Worm (Caenorhabditis elegans) whole organism, dauer: Measurements from ENCODE around the gene vab-3.

Experiments
- unc-62 ChIP-seq: sonication (generic microtip); optimal IDR thresholded peaks from 2 replicates; lab custom pipeline; 2017; ENCODE audit warnings: missing biosample characterization, missing genetic modification reagents, missing genetic modification characterization

The vab-3 gene

ce11 chrX:10503393-10503792 is 3.7 kb downstream of the vab-3 start:
- TF ChIP-seq unc-62 = no peak

- no peak for TF ChIP-seq unc-62
Observed at ce11 chrX:10505193-10505592, 5.5 kb downstream of the vab-3 start.

ce11 chrX:10507971-10508370 is 8.3 kb downstream of the vab-3 start:
- TF ChIP-seq unc-62 = no peak

DNA sequence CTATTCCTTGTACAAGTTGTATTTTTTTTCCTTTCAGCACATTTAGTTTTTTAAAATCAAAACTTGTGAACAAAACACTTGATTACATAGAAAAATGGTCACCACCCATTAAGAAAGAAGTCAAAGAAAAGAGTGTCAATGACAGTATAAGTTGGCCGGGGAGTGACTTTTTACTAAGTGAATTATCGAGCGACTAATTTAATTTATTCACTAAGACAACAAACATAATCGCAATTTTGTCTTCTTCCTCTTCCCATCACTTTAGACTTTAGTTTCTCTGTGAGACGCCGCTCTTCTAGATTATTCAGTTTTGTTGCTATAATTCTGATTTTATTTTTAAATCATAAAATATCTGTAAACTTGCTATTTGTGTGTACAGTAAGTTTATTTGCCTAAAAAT is 14.4 kb downstream of the vab-3 start:
- TF ChIP-seq unc-62 = no peak

DNA sequence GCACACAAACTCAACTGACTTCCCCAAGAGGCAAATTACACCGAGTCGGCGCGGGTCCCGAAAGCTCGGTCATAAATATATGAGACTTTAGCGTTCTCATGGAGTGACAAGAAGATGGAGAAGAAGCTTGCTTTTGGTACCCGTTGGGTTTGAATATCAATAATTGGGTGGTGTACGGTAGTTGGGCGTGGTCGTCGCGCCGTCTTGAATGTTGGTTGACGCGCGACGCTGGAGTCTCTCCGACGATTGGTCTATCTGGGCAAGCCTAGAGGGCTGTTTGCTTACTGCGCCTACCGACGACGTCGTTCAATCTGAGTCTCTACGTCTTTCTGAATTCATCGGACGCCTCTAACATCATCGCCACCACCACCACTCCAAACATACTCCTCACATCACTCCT is 15.1 kb downstream of the vab-3 start:
- no peak for TF ChIP-seq unc-62

DNA sequence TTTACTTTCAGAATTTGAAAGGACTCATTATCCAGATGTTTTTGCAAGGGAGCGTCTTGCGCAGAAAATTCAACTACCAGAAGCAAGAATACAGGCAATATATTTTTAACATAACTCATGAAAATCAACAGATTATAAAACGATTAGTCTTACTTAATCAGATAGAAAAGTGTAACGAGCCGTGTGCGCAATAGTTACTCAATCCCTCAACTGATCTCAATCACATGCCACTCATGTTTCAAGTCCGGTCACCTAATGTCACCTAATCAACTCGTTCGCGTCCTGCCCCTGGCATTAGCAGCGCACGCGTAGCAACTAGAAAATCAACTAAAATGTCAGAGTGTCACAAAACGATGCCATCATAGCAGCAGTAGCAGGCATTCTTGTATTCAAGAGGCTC is 16.9 kb downstream of the vab-3 start:
- TF ChIP-seq unc-62 = no peak

- TF ChIP-seq unc-62 = no peak
Observed at ce11 chrX:10520185-10520584, 20.5 kb downstream of the vab-3 start.

ce11 chrX:10521313-10521712 is 21.6 kb downstream of the vab-3 start, which contains the start of gene F14F3.4:
TSS of gene F14F3.4 (minus strand) at chrX:10521413.
- no peak for TF ChIP-seq unc-62

DNA sequence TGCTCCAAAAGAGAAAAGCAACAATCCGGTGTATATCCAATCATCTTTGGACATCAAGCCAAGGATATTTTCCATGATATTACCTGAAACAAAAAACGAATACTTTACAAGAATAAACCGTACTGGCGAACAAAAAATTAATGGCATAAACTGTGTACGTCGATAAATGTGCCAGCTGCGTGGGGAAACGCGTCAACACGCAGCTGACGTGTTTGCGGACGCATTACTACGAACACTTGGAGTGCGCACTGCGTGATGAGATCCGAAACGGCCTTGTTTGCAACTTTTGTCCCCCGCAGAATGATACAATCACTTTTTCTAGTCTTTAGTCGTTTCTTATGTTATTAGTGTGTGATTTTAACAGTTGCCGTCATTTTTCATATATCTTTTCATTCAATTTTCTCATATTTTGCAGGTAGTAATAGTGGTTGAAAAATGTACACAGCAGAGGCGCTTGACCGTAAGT is 24.8 kb downstream of the vab-3 start, which contains the start of the genes mboa-7 and git-1:
TSS of gene mboa-7 (minus strand) at position 83 of the 466 bp plus-strand sequence.
TSS of gene git-1 (plus strand) at position 416 of the 466 bp plus-strand sequence.
- no peak for TF ChIP-seq unc-62

DNA sequence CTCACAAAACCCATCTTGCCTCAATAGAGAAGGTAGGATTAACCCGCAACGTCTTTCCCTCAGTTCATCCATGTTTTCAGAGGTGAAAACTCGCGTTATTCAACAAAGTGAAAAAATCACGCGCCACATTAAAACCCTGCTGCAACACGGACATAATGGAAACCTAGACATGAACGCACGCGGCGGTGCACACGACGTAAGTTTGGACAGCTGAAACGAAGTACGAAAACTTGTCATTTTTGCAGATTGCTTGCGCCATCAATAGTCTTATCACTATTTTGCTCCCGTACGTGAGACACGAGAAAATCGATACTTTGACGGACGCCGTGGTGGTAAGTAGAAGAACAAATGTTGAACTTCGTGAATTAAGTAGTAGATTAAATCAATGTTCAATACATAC is 27.7 kb downstream of the vab-3 start:
- TF ChIP-seq unc-62 = no peak

DNA sequence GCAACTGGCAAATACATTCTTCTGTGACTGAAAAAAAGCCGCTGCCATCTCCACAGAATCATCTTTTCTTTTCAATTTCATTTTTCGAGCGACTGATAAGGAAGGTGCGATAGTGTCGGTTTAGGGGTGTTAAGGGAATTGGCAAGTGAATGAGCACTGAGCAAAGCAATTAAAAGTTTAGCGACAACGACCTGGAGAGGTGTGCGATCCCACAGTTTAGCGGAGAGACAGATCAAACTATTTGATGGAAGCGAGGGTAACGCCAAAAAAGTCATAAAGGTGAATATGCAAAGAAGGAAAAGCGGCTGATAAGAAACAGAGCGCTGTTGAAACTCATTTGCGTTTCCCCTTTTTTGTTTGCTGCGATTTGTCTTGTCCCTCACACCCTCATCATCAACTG is 29.3 kb downstream of the vab-3 start, which contains the start of the genes F14F3.5 and slcf-1:
TSS of gene F14F3.5 (minus strand) at position 234 of the 400 bp plus-strand sequence.
TSS of gene slcf-1 (plus strand) at position 302 of the 400 bp plus-strand sequence.
- no peak for TF ChIP-seq unc-62

DNA sequence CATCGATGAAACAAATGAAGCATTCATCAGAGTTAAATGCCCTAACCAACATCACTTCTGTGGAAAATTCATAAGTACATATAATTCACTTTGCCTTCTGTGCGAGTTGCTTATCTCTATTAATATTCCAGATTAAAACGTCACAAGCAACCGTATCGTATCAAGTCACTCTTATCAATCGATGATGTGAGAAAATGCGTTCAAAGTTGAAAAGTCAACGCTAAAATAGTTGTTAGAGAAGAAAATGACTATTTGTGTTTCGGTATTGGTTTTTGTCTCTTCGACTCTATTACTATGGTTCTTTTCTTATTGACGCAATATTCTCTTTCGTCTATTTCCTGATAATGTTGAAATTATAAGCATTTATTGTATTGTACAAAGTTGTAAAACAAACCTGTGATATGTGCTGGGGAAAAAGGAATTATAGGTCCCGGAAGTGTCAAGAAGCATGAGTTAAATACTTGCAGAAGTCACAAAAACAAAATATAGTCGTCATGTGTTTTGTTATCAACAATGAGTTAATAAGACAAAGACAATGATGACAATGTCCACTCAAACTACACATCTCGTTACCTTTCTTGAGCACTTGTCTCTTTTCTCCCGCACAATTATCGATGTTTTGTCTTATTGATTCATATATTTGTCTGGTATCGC is 32.6 kb downstream of the vab-3 start:
- no peak for TF ChIP-seq unc-62

DNA sequence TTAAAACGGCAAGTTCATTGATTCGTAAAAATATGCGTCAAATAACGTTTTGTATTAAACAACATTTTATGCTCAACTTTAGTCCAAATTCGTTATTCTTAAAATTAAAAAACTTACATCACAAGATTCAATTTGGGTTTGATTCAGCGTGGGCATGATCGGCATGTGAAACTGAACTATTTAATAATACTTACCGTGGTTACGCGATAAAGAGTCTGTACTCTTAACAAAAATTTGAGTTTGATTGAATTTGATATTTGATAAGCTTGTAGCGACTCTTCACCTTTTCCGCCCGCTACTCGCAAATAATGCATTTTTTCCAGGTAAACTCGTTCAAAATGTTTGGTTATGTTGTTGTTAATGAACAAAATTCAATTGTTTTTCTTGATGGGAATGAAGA is 33.8 kb downstream of the vab-3 start, which contains the start of gene glo-3:
TSS of gene glo-3 (plus strand) at position 253 of the 400 bp plus-strand sequence.
- TF ChIP-seq unc-62 = no peak

- TF ChIP-seq unc-62 = no peak
Observed at ce11 chrX:10534625-10535244, 35.0 kb downstream of the vab-3 start.

DNA sequence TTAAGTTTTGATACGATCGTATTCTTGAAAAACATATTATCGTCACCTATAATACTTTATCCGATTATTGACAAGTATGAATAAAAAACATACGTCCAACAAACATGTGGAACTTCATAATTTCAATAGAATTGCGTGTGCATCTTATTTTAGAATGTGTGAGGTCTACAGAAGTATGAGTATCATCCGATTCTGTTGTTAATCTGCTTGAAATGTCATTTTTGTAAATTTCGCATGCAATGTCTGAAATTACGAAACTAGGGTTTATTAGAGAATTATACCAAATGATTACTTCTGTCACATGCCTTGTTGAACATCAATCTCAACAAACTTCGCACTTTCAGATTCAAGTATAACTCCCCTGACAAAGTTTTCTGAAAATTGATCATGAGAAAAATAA is 42.1 kb downstream of the vab-3 start:
- TF ChIP-seq unc-62 = no peak

DNA sequence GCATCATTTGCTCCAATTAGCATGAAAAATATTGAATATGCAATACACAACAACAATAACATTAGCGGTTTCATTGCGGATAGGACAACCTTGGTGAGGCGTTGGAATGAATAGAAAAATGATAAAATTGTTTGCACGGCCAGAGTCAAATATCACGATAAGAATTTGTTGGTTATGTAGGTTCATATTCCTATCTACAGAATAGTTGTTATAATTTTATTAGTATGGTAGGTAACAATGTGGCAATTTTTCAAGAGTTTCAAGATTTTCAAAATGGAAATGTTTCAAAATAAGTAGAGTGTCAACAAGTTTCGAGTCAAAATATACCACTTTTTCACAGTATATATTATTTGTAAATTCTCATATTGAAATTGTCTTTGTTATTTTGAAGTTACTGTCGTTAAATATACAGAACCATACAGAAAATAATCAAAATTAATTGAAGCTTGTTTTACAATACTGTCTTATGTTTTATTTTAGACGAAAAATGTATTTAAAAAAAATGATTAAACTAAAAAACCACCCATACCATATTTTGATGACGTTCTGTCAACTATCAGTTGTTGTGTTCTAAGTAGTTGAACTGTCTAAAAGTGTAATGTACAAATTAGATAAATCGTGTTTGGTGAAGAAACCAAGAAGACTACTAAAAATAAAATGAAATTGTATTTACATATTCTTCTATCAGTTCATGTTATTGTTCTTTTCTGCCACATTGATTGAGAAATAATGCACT is 42.8 kb downstream of the vab-3 start, which contains the start of the genes F59F5.3 and F59F5.4:
TSS of gene F59F5.3 (minus strand) at position 101 of the 736 bp plus-strand sequence.
TSS of gene F59F5.4 (plus strand) at position 686 of the 736 bp plus-strand sequence.
- TF ChIP-seq unc-62 = no peak

DNA sequence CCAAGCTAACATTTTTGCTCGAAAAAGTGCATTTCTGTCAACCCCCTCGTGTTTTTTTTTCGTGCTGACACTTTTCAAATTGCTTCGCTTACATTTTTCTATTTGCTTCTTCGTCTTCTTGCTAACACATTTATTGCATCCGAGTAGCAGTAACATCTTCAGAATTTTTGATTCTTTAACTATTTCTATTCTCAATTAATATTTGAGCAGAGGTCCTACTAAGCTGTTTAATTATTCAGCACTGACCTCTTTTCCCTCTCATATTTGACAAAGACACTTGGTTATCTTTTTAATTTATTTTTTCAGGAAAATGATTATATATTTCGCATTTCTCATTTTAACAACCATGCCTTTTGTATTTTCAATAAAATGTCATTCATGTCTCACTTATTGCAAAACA is 46.0 kb downstream of the vab-3 start, which contains the start of gene F59F5.5:
TSS of gene F59F5.5 (plus strand) at position 301 of the 400 bp plus-strand sequence.
- no peak for TF ChIP-seq unc-62
